Comparison of ENCODE assay signal across 4 fruit fly cellular contexts in the genomic region with DNA sequence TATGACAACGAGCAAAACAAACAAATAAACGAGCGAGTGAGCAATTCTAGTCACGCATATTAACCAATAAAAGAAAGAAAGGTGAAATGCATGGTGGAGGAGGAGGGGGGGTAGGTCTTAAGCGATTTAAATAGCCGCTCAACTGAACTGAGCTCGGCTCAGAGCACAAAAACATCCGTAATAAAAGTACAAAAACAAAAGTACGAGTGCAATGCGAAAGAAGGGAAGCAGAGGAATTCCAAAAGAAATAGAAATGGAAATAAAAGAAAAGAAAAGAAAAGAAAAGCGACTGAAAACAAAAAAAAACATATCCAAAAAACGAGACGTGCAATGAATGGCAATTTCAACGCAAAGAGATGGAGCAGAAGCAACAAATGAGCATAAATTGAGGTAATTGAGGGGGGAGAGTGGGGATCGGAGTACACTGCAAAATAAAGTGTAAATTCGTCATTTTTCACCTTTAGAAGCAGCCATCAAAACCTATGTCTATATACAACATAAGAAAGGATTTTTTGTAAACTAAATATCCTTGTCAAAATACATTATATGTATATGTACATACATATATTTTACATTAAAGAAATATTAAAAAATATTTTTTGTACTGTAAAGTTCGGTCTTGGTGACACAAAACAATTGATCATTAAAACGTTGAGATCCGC.
TF ChIP-seq lines count a peak whose summit lies in the region.

No protein-coding gene starts in this region.

- TF ChIP-seq CTCF in whole organism, embryonic (GFP tag; optimal IDR thresholded peaks at IDR 0.05; lab: Kevin White, UChicago), result no peak

TF ChIP-seq in whole organism, embryonic, 481 proteins besides CTCF, POLR2A, EP300 and RAD21 (continues in another document):
- TF ChIP-seq HmgD (GFP tag; optimal IDR thresholded peaks at IDR 0.05; lab: Kevin White, UChicago) (no peak), wor (GFP tag; IDR thresholded peaks at IDR 0.05; lab: Robert Waterston, UW) (0 out of 2 replicates have a peak, but pooled peaks have one; percentile 15), HHEX (GFP tag; optimal IDR thresholded peaks at IDR 0.05; lab: Kevin White, UChicago) (peak; percentile 13), Xrp1 (GFP tag; IDR thresholded peaks at IDR 0.05; lab: Robert Waterston, UW) (0 out of 2 replicates have a peak, but pooled peaks have one; percentile 34), CG14710 (tag; optimal IDR thresholded peaks at IDR 0.05; lab: Kevin White, UChicago) (peak; percentile 8), Jarid2 (GFP tag; optimal IDR thresholded peaks at IDR 0.05; lab: Kevin White, UChicago) (no peak), Sox102F (GFP tag; optimal IDR thresholded peaks at IDR 0.05; lab: Kevin White, UChicago) (peak; percentile 68), HLH4C (GFP tag; IDR thresholded peaks at IDR 0.05; lab: Robert Waterston, UW; ENCODE audit: partially characterized antibody) (no peak), CG3995 (GFP tag; optimal IDR thresholded peaks at IDR 0.05; lab: Kevin White, UChicago) (no peak), CG11456 (GFP tag; IDR thresholded peaks at IDR 0.05; lab: Robert Waterston, UW) (no peak), Atf-2 (GFP tag; optimal IDR thresholded peaks at IDR 0.05; lab: Kevin White, UChicago) (no peak), gce (GFP tag; IDR thresholded peaks at IDR 0.05; lab: Robert Waterston, UW) (no peak), CG14050 (GFP tag; IDR thresholded peaks at IDR 0.05; lab: Robert Waterston, UW) (no peak), Deaf1 (tag; optimal IDR thresholded peaks at IDR 0.05; lab: Kevin White, UChicago) (no peak), croc (GFP tag; conservative IDR thresholded peaks at IDR 0.05; lab: Robert Waterston, UW) (0 out of 3 replicates have a peak, but pooled peaks have one; percentile 18), CoRest (tag; optimal IDR thresholded peaks at IDR 0.05; lab: Kevin White, UChicago) (peak; percentile 25), CG11504 (tag; optimal IDR thresholded peaks at IDR 0.05; lab: Kevin White, UChicago) (peak; percentile 57), CG1529 (GFP tag; optimal IDR thresholded peaks at IDR 0.05; lab: Kevin White, UChicago) (no peak), Sox100B (GFP tag; optimal IDR thresholded peaks at IDR 0.05; lab: Kevin White, UChicago) (peak; percentile 7), Hr51 (GFP tag; optimal IDR thresholded peaks at IDR 0.05; lab: Kevin White, UChicago) (peak in 1 of 2 experiments; percentile 40)

TF ChIP-seq in whole organism, prepupa, 60 proteins besides CTCF, POLR2A, EP300 and RAD21 (continues in another document):
- peak; percentile 3 for TF ChIP-seq Eip75B (GFP tag; optimal IDR thresholded peaks at IDR 0.05; lab: Kevin White, UChicago)
- peak; percentile 61 for TF ChIP-seq CG11762 (GFP tag; optimal IDR thresholded peaks at IDR 0.05; lab: Kevin White, UChicago; ENCODE audit: insufficient read depth)
- peak; percentile 2 for TF ChIP-seq spab (GFP tag; optimal IDR thresholded peaks at IDR 0.05; lab: Kevin White, UChicago)
- peak; percentile 2 for TF ChIP-seq cyc (GFP tag; optimal IDR thresholded peaks at IDR 0.05; lab: Kevin White, UChicago)
- TF ChIP-seq vri (GFP tag; optimal IDR thresholded peaks at IDR 0.05; lab: Kevin White, UChicago), result no peak
- TF ChIP-seq ss (GFP tag; optimal IDR thresholded peaks at IDR 0.05; lab: Kevin White, UChicago), result peak; percentile 32 to 41
- peak; percentile 26 for TF ChIP-seq Sox15 (GFP tag; optimal IDR thresholded peaks at IDR 0.05; lab: Kevin White, UChicago)
- TF ChIP-seq Blimp-1 (GFP tag; optimal IDR thresholded peaks at IDR 0.05; lab: Kevin White, UChicago), result no peak
- TF ChIP-seq topi (GFP tag; optimal IDR thresholded peaks at IDR 0.05; lab: Kevin White, UChicago), result peak; percentile 28
- TF ChIP-seq CG11294 (GFP tag; IDR thresholded peaks at IDR 0.05; lab: Robert Waterston, UW), result peak; percentile 42; the same call in 1 of the 2 replicates
- TF ChIP-seq svp (GFP tag; lab: Kevin White, UChicago), result peak; percentile 41
- peak; percentile 65 for TF ChIP-seq CG10631 (GFP tag; optimal IDR thresholded peaks at IDR 0.05; lab: Kevin White, UChicago)
- TF ChIP-seq CG15336 (GFP tag; IDR thresholded peaks at IDR 0.05; lab: Robert Waterston, UW), result peak; percentile 78
- TF ChIP-seq CG1621 (tag; optimal IDR thresholded peaks at IDR 0.05; lab: Kevin White, UChicago), result no peak
- no peak for TF ChIP-seq net (GFP tag; optimal IDR thresholded peaks at IDR 0.05; lab: Kevin White, UChicago)
- peak; percentile 1 for TF ChIP-seq dac (GFP tag; optimal IDR thresholded peaks at IDR 0.05; lab: Kevin White, UChicago)
- peak; percentile 10 for TF ChIP-seq fd59A (GFP tag; optimal IDR thresholded peaks at IDR 0.05; lab: Kevin White, UChicago)
- peak; percentile 5 for TF ChIP-seq Sox102F (GFP tag; optimal IDR thresholded peaks at IDR 0.05; lab: Kevin White, UChicago)
- no peak for TF ChIP-seq fkh (GFP tag; optimal IDR thresholded peaks at IDR 0.05; lab: Kevin White, UChicago)
- TF ChIP-seq OdsH (GFP tag; optimal IDR thresholded peaks at IDR 0.05; lab: Kevin White, UChicago), result peak; percentile 68
- no peak for TF ChIP-seq Hr38 (GFP tag; optimal IDR thresholded peaks at IDR 0.05; lab: Kevin White, UChicago)

TF ChIP-seq in whole organism, pupa, 21 proteins besides CTCF, POLR2A, EP300 and RAD21:
- TF ChIP-seq CG10348 (GFP tag; IDR thresholded peaks at IDR 0.05; lab: Robert Waterston, UW) (no peak), EcR (GFP tag; optimal IDR thresholded peaks at IDR 0.05; lab: Kevin White, UChicago) (no peak), CG8301 (tag; optimal IDR thresholded peaks at IDR 0.05; lab: Kevin White, UChicago) (peak; percentile 62), Ets98B (GFP tag; IDR thresholded peaks at IDR 0.05; lab: Robert Waterston, UW) (peak; percentile 34; the same call in 1 of the 2 replicates), Pif1B (GFP tag; optimal IDR thresholded peaks at IDR 0.05; lab: Kevin White, UChicago) (peak; percentile 16), CG12605 (GFP tag; IDR thresholded peaks at IDR 0.05; lab: Robert Waterston, UW) (no peak), rn (GFP tag; IDR thresholded peaks at IDR 0.05; lab: Robert Waterston, UW) (no peak), CG9948 (tag; optimal IDR thresholded peaks at IDR 0.05; lab: Kevin White, UChicago) (peak; percentile 75), CG15710 (tag; optimal IDR thresholded peaks at IDR 0.05; lab: Kevin White, UChicago) (peak; percentile 62), CG34367 (tag; optimal IDR thresholded peaks at IDR 0.05; lab: Kevin White, UChicago) (peak; percentile 34), CG32121 (GFP tag; IDR thresholded peaks at IDR 0.05; lab: Robert Waterston, UW) (0 out of 2 replicates have a peak, but pooled peaks have one; percentile 37), CG17806 (tag; optimal IDR thresholded peaks at IDR 0.05; lab: Kevin White, UChicago) (peak; percentile 64), D1 (tag; optimal IDR thresholded peaks at IDR 0.05; lab: Kevin White, UChicago) (no peak), Pif1A (GFP tag; optimal IDR thresholded peaks at IDR 0.05; lab: Kevin White, UChicago) (peak; percentile 35), CG8159 (tag; optimal IDR thresholded peaks at IDR 0.05; lab: Kevin White, UChicago) (peak; percentile 73), CG13204 (GFP tag; optimal IDR thresholded peaks at IDR 0.05; lab: Kevin White, UChicago) (no peak), gl (tag; optimal IDR thresholded peaks at IDR 0.05; lab: Kevin White, UChicago) (no peak), Snoo (tag; optimal IDR thresholded peaks at IDR 0.05; lab: Kevin White, UChicago) (peak; percentile 23), CG14655 (GFP tag; optimal IDR thresholded peaks at IDR 0.05; lab: Kevin White, UChicago) (peak; percentile 72), CG4496 (GFP tag; IDR thresholded peaks at IDR 0.05; lab: Robert Waterston, UW) (peak; percentile 54; the same call in 1 of the 3 replicates), fd96Ca (GFP tag; IDR thresholded peaks at IDR 0.05; lab: Robert Waterston, UW) (no peak)
TF ChIP-seq in whole organism, pupa: peak in this region for 13.

TF ChIP-seq in whole organism, wandering third instar larva, 38 proteins besides CTCF, POLR2A, EP300 and RAD21:
- TF ChIP-seq GATAd (GFP tag; optimal IDR thresholded peaks at IDR 0.05; lab: Kevin White, UChicago) (no peak), pan (optimal IDR thresholded peaks at IDR 0.05; lab: Kevin White, UChicago) (no peak), N (GFP tag; optimal IDR thresholded peaks at IDR 0.05; lab: Kevin White, UChicago) (no peak), Dfd (GFP tag; optimal IDR thresholded peaks at IDR 0.05; lab: Kevin White, UChicago) (no peak), psq (GFP tag; optimal IDR thresholded peaks at IDR 0.05; lab: Kevin White, UChicago) (no peak), h (GFP tag; optimal IDR thresholded peaks at IDR 0.05; lab: Kevin White, UChicago) (no peak), HLH106 (tag; optimal IDR thresholded peaks at IDR 0.05; lab: Kevin White, UChicago) (peak; percentile 37), Dif (GFP tag; optimal IDR thresholded peaks at IDR 0.05; lab: Kevin White, UChicago; ENCODE audit: partially characterized antibody) (no peak), CG9705 (GFP tag; optimal IDR thresholded peaks at IDR 0.05; lab: Kevin White, UChicago) (no peak), OdsH (GFP tag; optimal IDR thresholded peaks at IDR 0.05; lab: Kevin White, UChicago) (no peak), CrebA (GFP tag; optimal IDR thresholded peaks at IDR 0.05; lab: Kevin White, UChicago; ENCODE audit: borderline replicate concordance) (no peak), foxo (GFP tag; optimal IDR thresholded peaks at IDR 0.05; lab: Kevin White, UChicago) (peak in 1 of 2 experiments; percentile 36), fru (GFP tag; optimal IDR thresholded peaks at IDR 0.05; lab: Kevin White, UChicago) (peak; percentile 1)
